Worm (Caenorhabditis elegans) whole organism, early embryonic: ENCODE data around the gene clec-251.

ENCODE experiments used
- B0310.2 ChIP-seq: sonication (generic microtip); optimal IDR thresholded peaks from 2 replicates; lab custom pipeline; 2016; ENCODE audit warnings: mild to moderate bottlenecking, missing genetic modification characterization, missing compliant biosample characterization
- ama-1 ChIP-seq: fragments of 150-350 bp; optimal IDR thresholded peaks from 2 replicates; lab custom pipeline; 2014
- flt-1 ChIP-seq: fragments of 200-800 bp; sonication (Bioruptor generic); IDR thresholded peaks from 2 replicates; pipeline ENCODE4 v1.3.6; 2022; ENCODE audit warnings: missing genetic modification characterization, missing compliant biosample characterization
- hnd-1 ChIP-seq: sonication (generic microtip); optimal IDR thresholded peaks from 2 replicates; lab custom pipeline; 2016; ENCODE audit warnings: missing genetic modification characterization, missing compliant biosample characterization
- scrt-1 ChIP-seq: fragments of 200-800 bp; sonication (Bioruptor generic); IDR thresholded peaks from 2 replicates; pipeline ENCODE4 v1.3.6; 2022; ENCODE audit warnings: missing genetic modification characterization, missing compliant biosample characterization
- sea-1 ChIP-seq: fragments of 200-800 bp; sonication (Bioruptor generic); conservative IDR thresholded peaks from 2 replicates; pipeline ENCODE4 v1.3.6; 2022; ENCODE audit warnings: missing genetic modification characterization, missing compliant biosample characterization

ce11 chrV:18782747-18783146 lies 36.0 kb upstream of the clec-251 start:
- TF ChIP-seq ama-1 (lab: Kevin White, UChicago) (no peak), scrt-1 (GFP tag; lab: Robert Waterston, UW) (no peak), B0310.2 (no peak), hnd-1 (tag; lab: Kevin White, UChicago) (no peak), sea-1 (GFP tag; lab: Robert Waterston, UW) (no peak), flt-1 (GFP tag; lab: Robert Waterston, UW) (no peak)
